Worm (Caenorhabditis elegans): Measurements from ENCODE around the gene rpt-1.

DNA sequence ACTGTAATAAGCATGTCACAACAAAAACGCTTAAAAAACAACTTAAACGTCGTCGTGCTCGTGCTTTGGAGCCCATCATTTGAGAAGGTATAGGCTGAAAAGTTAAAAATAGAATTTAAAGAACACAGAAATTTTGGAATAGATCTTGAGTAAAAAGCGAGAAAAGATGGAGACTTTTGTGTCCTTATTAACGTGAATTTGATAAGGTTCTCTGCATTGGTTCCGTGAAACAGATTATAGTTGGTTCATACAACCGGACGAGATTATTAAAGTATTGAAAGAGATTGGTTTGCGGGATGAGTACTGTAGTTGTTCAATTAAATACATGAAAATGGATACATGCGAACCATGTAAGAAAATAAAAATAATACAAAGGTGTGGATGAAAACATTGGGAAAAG is 44.5 kb downstream of the rpt-1 start, which contains the start of gene gpla-1:
- TF ChIP-seq ztf-29 (GFP tag; IDR thresholded peaks at IDR 0.05) (no peak), ref-1 (GFP tag; conservative IDR thresholded peaks at IDR 0.05) (no peak)

Measured in whole organism, midembryonic.